Worm (Caenorhabditis elegans) whole organism, young adult: Measurements from ENCODE around the gene gspd-1.

Experiments
- B0261.1 ChIP-seq: sonication (generic microtip); optimal IDR thresholded peaks from 2 replicates; lab custom pipeline; 2016; ENCODE audit warnings: mild to moderate bottlenecking, missing genetic modification characterization, moderate library complexity, missing compliant biosample characterization
- B0336.3 ChIP-seq: fragments of 200-800 bp; sonication (Bioruptor generic); IDR thresholded peaks from 2 replicates; pipeline ENCODE4 v1.3.6; 2022; ENCODE audit warnings: missing genetic modification characterization, missing compliant biosample characterization
- F22D6.2 ChIP-seq: sonication (generic microtip); optimal IDR thresholded peaks from 2 replicates; lab custom pipeline; 2016; ENCODE audit warnings: mild to moderate bottlenecking, missing genetic modification characterization, missing compliant biosample characterization
- F39B2.1 ChIP-seq: fragments of 200-800 bp; sonication (Bioruptor generic); IDR thresholded peaks from 2 replicates; pipeline ENCODE4 v1.3.6; 2022; ENCODE audit warnings: missing genetic modification reagents, missing genetic modification characterization, missing compliant biosample characterization
- F49E8.2 ChIP-seq: sonication (generic microtip); optimal IDR thresholded peaks from 3 replicates; lab custom pipeline; 2017; ENCODE audit warnings: missing genetic modification characterization, mild to moderate bottlenecking, missing compliant biosample characterization, antibody characterized with exemption, moderate library complexity; ENCODE audit not compliant: insufficient read depth
- F55B11.4 ChIP-seq: sonication (generic microtip); optimal IDR thresholded peaks from 2 replicates; lab custom pipeline; 2016; ENCODE audit warnings: missing compliant biosample characterization, missing genetic modification characterization, borderline replicate concordance; ENCODE audit not compliant: insufficient read depth
- F57C9.4 ChIP-seq: sonication (generic microtip); optimal IDR thresholded peaks from 2 replicates; lab custom pipeline; 2017; ENCODE audit warnings: mild to moderate bottlenecking, missing genetic modification characterization, missing compliant biosample characterization
- K12H6.12 ChIP-seq: fragments of 200-800 bp; sonication (Bioruptor generic); optimal IDR thresholded peaks from 2 replicates; lab custom pipeline; 2018; ENCODE audit warnings: mild to moderate bottlenecking, missing genetic modification characterization, missing compliant biosample characterization
- T26A5.8 ChIP-seq: sonication (generic microtip); optimal IDR thresholded peaks from 2 replicates; lab custom pipeline; 2016; ENCODE audit warnings: missing genetic modification characterization, missing compliant biosample characterization
- Y56A3A.18 ChIP-seq: fragments of 200-800 bp; sonication (Bioruptor generic); IDR thresholded peaks from 2 replicates; pipeline ENCODE4 v1.3.6; 2022; ENCODE audit warnings: missing genetic modification reagents, missing genetic modification characterization, missing compliant biosample characterization
- attf-3 ChIP-seq: fragments of 200-800 bp; sonication (Bioruptor generic); conservative IDR thresholded peaks from 2 replicates; pipeline ENCODE4 v1.3.6; 2022; ENCODE audit warnings: missing genetic modification reagents, missing genetic modification characterization, missing compliant biosample characterization
- bed-1 ChIP-seq: fragments of 200-800 bp; sonication (Bioruptor generic); IDR thresholded peaks from 2 replicates; pipeline ENCODE4 v1.3.6; 2022; ENCODE audit warnings: missing genetic modification reagents, missing genetic modification characterization, missing compliant biosample characterization
- bed-2 ChIP-seq: fragments of 200-800 bp; sonication (Bioruptor generic); IDR thresholded peaks from 2 replicates; pipeline ENCODE4 v1.3.6; 2022; ENCODE audit warnings: missing genetic modification reagents, missing genetic modification characterization, missing compliant biosample characterization
- ccch-3 ChIP-seq: fragments of 200-800 bp; sonication (Bioruptor generic); optimal IDR thresholded peaks from 2 replicates; lab custom pipeline; 2018; ENCODE audit warnings: mild to moderate bottlenecking, missing genetic modification characterization, missing compliant biosample characterization
- cebp-1 ChIP-seq, 2 experiments: fragments of 200-800 bp in 1 of 2; sonication (Bioruptor generic) in 1 of 2; sonication (generic microtip) in 1 of 2; IDR thresholded peaks in 1 of 2; optimal IDR thresholded peaks in 1 of 2; 2 replicates each; pipeline versions ENCODE4 v1.3.6 to Lab custom; 2017 to 2022; ENCODE audit warnings: missing compliant biosample characterization in 2 of 2, missing genetic modification characterization in 2 of 2, mild to moderate bottlenecking in 1 of 2, missing genetic modification reagents in 1 of 2, moderate library complexity in 1 of 2
- ceh-27 ChIP-seq: fragments of 200-800 bp; sonication (Bioruptor generic); optimal IDR thresholded peaks from 2 replicates; lab custom pipeline; 2018; ENCODE audit warnings: mild to moderate bottlenecking, missing genetic modification characterization, moderate library complexity, missing compliant biosample characterization
- ceh-40 ChIP-seq: fragments of 200-800 bp; sonication (Bioruptor generic); IDR thresholded peaks from 2 replicates; pipeline ENCODE4 v1.3.6; 2022; ENCODE audit warnings: missing genetic modification characterization, missing compliant biosample characterization
- ceh-79 ChIP-seq: sonication (generic microtip); optimal IDR thresholded peaks from 2 replicates; lab custom pipeline; 2017; ENCODE audit warnings: mild to moderate bottlenecking, missing genetic modification characterization, missing compliant biosample characterization
- die-1 ChIP-seq: sonication (generic microtip); optimal IDR thresholded peaks from 2 replicates; lab custom pipeline; 2016; ENCODE audit warnings: missing genotype, mild to moderate bottlenecking, missing genetic modification characterization, missing compliant biosample characterization
- efl-1 ChIP-seq: fragments of 150-350 bp; optimal IDR thresholded peaks from 2 replicates; lab custom pipeline; 2014; ENCODE audit warnings: missing biosample characterization, missing genetic modification reagents, missing genetic modification characterization
- egl-18 ChIP-seq: fragments of 200-800 bp; sonication (Bioruptor generic); IDR thresholded peaks from 2 replicates; pipeline ENCODE4 v1.3.6; 2022; ENCODE audit warnings: missing genetic modification reagents, missing genetic modification characterization, missing compliant biosample characterization
- egl-44 ChIP-seq: fragments of 200-800 bp; sonication (Bioruptor generic); IDR thresholded peaks from 2 replicates; pipeline ENCODE4 v1.3.6; 2022; ENCODE audit warnings: missing genetic modification reagents, missing genetic modification characterization, missing compliant biosample characterization
- egrh-3 ChIP-seq: fragments of 200-800 bp; sonication (Bioruptor generic); IDR thresholded peaks from 2 replicates; pipeline ENCODE4 v1.3.6; 2022; ENCODE audit warnings: missing genetic modification reagents, missing genetic modification characterization, missing compliant biosample characterization
- ets-4 ChIP-seq: fragments of 200-800 bp; sonication (Bioruptor generic); optimal IDR thresholded peaks from 2 replicates; lab custom pipeline; 2018; ENCODE audit warnings: mild to moderate bottlenecking, missing genetic modification characterization, missing compliant biosample characterization
- him-1 ChIP-seq: sonication (generic microtip); optimal IDR thresholded peaks from 2 replicates; lab custom pipeline; 2016; ENCODE audit warnings: missing genotype, missing genetic modification reagents, missing genetic modification characterization, missing compliant biosample characterization
- hmg-1.2 ChIP-seq: fragments of 200-800 bp; sonication (Bioruptor generic); IDR thresholded peaks from 2 replicates; pipeline ENCODE4 v1.3.6; 2022; ENCODE audit warnings: missing genetic modification reagents, missing genetic modification characterization, missing compliant biosample characterization
- hmg-20 ChIP-seq: fragments of 200-800 bp; sonication (Bioruptor generic); IDR thresholded peaks from 2 replicates; pipeline ENCODE4 v1.3.6; 2022; ENCODE audit warnings: missing genetic modification reagents, missing genetic modification characterization, missing compliant biosample characterization
- lir-1 ChIP-seq: fragments of 200-800 bp; sonication (Bioruptor generic); conservative IDR thresholded peaks from 2 replicates; pipeline ENCODE4 v1.3.6; 2022; ENCODE audit warnings: missing genetic modification reagents, missing genetic modification characterization, missing compliant biosample characterization
- lsy-27 ChIP-seq: sonication (generic microtip); optimal IDR thresholded peaks from 2 replicates; lab custom pipeline; 2017; ENCODE audit warnings: missing genetic modification characterization, mild to moderate bottlenecking, missing compliant biosample characterization, antibody characterized with exemption, missing genotype, borderline replicate concordance; ENCODE audit not compliant: insufficient read depth
- madf-6 ChIP-seq: fragments of 200-800 bp; sonication (Bioruptor generic); IDR thresholded peaks from 2 replicates; pipeline ENCODE4 v1.3.6; 2022; ENCODE audit warnings: missing genetic modification reagents, missing genetic modification characterization, missing compliant biosample characterization
- nfyb-1 ChIP-seq: fragments of 200-800 bp; sonication (Bioruptor generic); IDR thresholded peaks from 2 replicates; pipeline ENCODE4 v1.3.6; 2022; ENCODE audit warnings: missing genetic modification reagents, missing genetic modification characterization, missing compliant biosample characterization
- nhr-120 ChIP-seq: fragments of 200-800 bp; sonication (Bioruptor generic); IDR thresholded peaks from 2 replicates; pipeline ENCODE4 v1.3.6; 2022; ENCODE audit warnings: missing genetic modification characterization, missing compliant biosample characterization
- nhr-90 ChIP-seq: sonication (generic microtip); optimal IDR thresholded peaks from 2 replicates; lab custom pipeline; 2016; ENCODE audit warnings: missing genotype, mild to moderate bottlenecking, missing genetic modification characterization, missing compliant biosample characterization
- rec-8 ChIP-seq, 2 experiments: sonication (generic microtip); optimal IDR thresholded peaks; 2 replicates each; lab custom pipeline; 2016; ENCODE audit warnings: mild to moderate bottlenecking in 2 of 2, missing genetic modification characterization in 2 of 2, missing genetic modification reagents in 2 of 2, missing genotype in 2 of 2, missing biosample characterization in 1 of 2, missing compliant biosample characterization in 1 of 2, moderate library complexity in 1 of 2
- sdz-38 ChIP-seq: sonication (generic microtip); optimal IDR thresholded peaks from 2 replicates; lab custom pipeline; 2016; ENCODE audit warnings: missing genotype, missing genetic modification characterization, missing compliant biosample characterization
- sea-2 ChIP-seq: fragments of 200-800 bp; sonication (Bioruptor generic); IDR thresholded peaks from 2 replicates; pipeline ENCODE4 v1.3.6; 2022; ENCODE audit warnings: missing genetic modification characterization, missing compliant biosample characterization
- snpc-1.3 ChIP-seq: sonication (generic microtip); optimal IDR thresholded peaks from 2 replicates; lab custom pipeline; 2017; ENCODE audit warnings: missing genetic modification characterization, mild to moderate bottlenecking, missing compliant biosample characterization, antibody characterized with exemption, moderate library complexity, missing genotype, missing genetic modification reagents; ENCODE audit not compliant: insufficient read depth
- snpc-3.4 ChIP-seq: sonication (generic microtip); optimal IDR thresholded peaks from 2 replicates; lab custom pipeline; 2017; ENCODE audit warnings: missing genetic modification characterization, mild to moderate bottlenecking, missing compliant biosample characterization, antibody characterized with exemption, moderate library complexity, missing genotype, missing genetic modification reagents
- snpc-4 ChIP-seq, 5 experiments: fragments of 150-350 bp in 1 of 5; sonication (generic microtip) in 4 of 5; optimal IDR thresholded peaks; 2 replicates each; lab custom pipeline; 2014 to 2018; ENCODE audit warnings: missing genetic modification characterization in 5 of 5, missing biosample characterization in 3 of 5, antibody characterized with exemption in 2 of 5, mild to moderate bottlenecking in 2 of 5, missing compliant biosample characterization in 2 of 5, missing genotype in 2 of 5, moderate library complexity in 2 of 5, missing genetic modification reagents in 1 of 5
- tlf-1 ChIP-seq: fragments of 200-800 bp; sonication (Bioruptor generic); optimal IDR thresholded peaks from 2 replicates; lab custom pipeline; 2018; ENCODE audit warnings: mild to moderate bottlenecking, missing genetic modification characterization, missing compliant biosample characterization
- unc-62 ChIP-seq: fragments of 150-350 bp; optimal IDR thresholded peaks from 2 replicates; lab custom pipeline; 2014; ENCODE audit warnings: missing biosample characterization, missing genetic modification reagents, missing genetic modification characterization
- xnd-1 ChIP-seq: sonication (generic microtip); optimal IDR thresholded peaks from 2 replicates; lab custom pipeline; 2016; ENCODE audit warnings: missing genotype, missing genetic modification reagents, missing genetic modification characterization, missing compliant biosample characterization
- zim-3 ChIP-seq: sonication (generic microtip); optimal IDR thresholded peaks from 2 replicates; lab custom pipeline; 2017; ENCODE audit warnings: mild to moderate bottlenecking, missing genetic modification characterization, moderate library complexity, missing compliant biosample characterization
- ztf-22 ChIP-seq: fragments of 200-800 bp; sonication (Bioruptor generic); optimal IDR thresholded peaks from 2 replicates; lab custom pipeline; 2018; ENCODE audit warnings: mild to moderate bottlenecking, missing genetic modification characterization, moderate library complexity, missing compliant biosample characterization
- ztf-26 ChIP-seq: sonication (generic microtip); optimal IDR thresholded peaks from 2 replicates; lab custom pipeline; 2017; ENCODE audit warnings: missing genetic modification characterization, missing compliant biosample characterization
- ztf-3 ChIP-seq: fragments of 200-800 bp; sonication (Bioruptor generic); optimal IDR thresholded peaks from 2 replicates; lab custom pipeline; 2018; ENCODE audit warnings: mild to moderate bottlenecking, missing genetic modification characterization, missing compliant biosample characterization
- ztf-6 ChIP-seq: fragments of 200-800 bp; sonication (Bioruptor generic); IDR thresholded peaks from 2 replicates; pipeline ENCODE4 v1.3.6; 2022; ENCODE audit warnings: missing genetic modification reagents, missing genetic modification characterization, missing compliant biosample characterization

The gspd-1 gene

ce11 chrIV:11284102-11284531 is 33.1 kb upstream of the gspd-1 start:
- TF ChIP-seq F39B2.1 (GFP tag; lab: Robert Waterston, UW) (no peak), ztf-6 (GFP tag; lab: Robert Waterston, UW) (no peak), ccch-3 (GFP tag; lab: Kevin White, UChicago) (no peak), egl-44 (GFP tag; lab: Robert Waterston, UW) (0 out of 2 replicates have a peak, but pooled peaks have one; percentile 20), bed-1 (GFP tag; lab: Robert Waterston, UW) (no peak), zim-3 (no peak), B0261.1 (tag; lab: Kevin White, UChicago) (no peak), attf-3 (GFP tag; lab: Robert Waterston, UW) (no peak), nfyb-1 (GFP tag; lab: Robert Waterston, UW) (no peak), ceh-79 (no peak), ets-4 (peak; percentile 52), egrh-3 (GFP tag; lab: Robert Waterston, UW) (no peak), madf-6 (GFP tag; lab: Robert Waterston, UW) (no peak), rec-8 (tag; optimal IDR thresholded peaks at IDR 0.05; lab: Kevin White, UChicago) (no peak), bed-2 (GFP tag; lab: Robert Waterston, UW) (no peak), him-1 (tag; lab: Kevin White, UChicago) (no peak), T26A5.8 (tag; lab: Kevin White, UChicago) (no peak), egl-18 (GFP tag; lab: Robert Waterston, UW) (no peak), ztf-26 (tag; lab: Kevin White, UChicago) (no peak), efl-1 (GFP tag; lab: Kevin White, UChicago) (no peak), F49E8.2 (tag; lab: Kevin White, UChicago) (no peak), F55B11.4 (tag; lab: Kevin White, UChicago) (no peak), nhr-120 (GFP tag; lab: Robert Waterston, UW) (no peak), tlf-1 (GFP tag; lab: Kevin White, UChicago) (no peak), hmg-20 (GFP tag; lab: Robert Waterston, UW) (no peak), K12H6.12 (tag; lab: Kevin White, UChicago) (no peak), snpc-4 (GFP tag; optimal IDR thresholded peaks at IDR 0.05; lab: Kevin White, UChicago) (no peak), snpc-4 (tag; optimal IDR thresholded peaks at IDR 0.05; lab: Kevin White, UChicago) (no peak), lsy-27 (tag; lab: Kevin White, UChicago) (no peak), ceh-40 (GFP tag; lab: Robert Waterston, UW) (no peak), Y56A3A.18 (no peak), ztf-22 (GFP tag; lab: Kevin White, UChicago) (peak; percentile 62), unc-62 (GFP tag; lab: Kevin White, UChicago) (peak; percentile 52), ztf-3 (no peak), sdz-38 (tag; lab: Kevin White, UChicago) (no peak), F57C9.4 (tag; lab: Kevin White, UChicago) (no peak), ceh-27 (GFP tag; lab: Kevin White, UChicago) (no peak), F22D6.2 (tag; lab: Kevin White, UChicago) (no peak), sea-2 (GFP tag; lab: Robert Waterston, UW) (no peak), cebp-1 (GFP tag; IDR thresholded peaks at IDR 0.05; lab: Robert Waterston, UW) (0 out of 2 replicates have a peak, but pooled peaks have one; percentile 27), cebp-1 (tag; optimal IDR thresholded peaks at IDR 0.05; lab: Kevin White, UChicago) (no peak), xnd-1 (tag; lab: Kevin White, UChicago) (no peak), nhr-90 (tag; lab: Kevin White, UChicago) (peak; percentile 50), hmg-1.2 (GFP tag; lab: Robert Waterston, UW) (peak; percentile 50), lir-1 (no peak), snpc-1.3 (tag; lab: Kevin White, UChicago) (no peak), die-1 (tag; lab: Kevin White, UChicago) (no peak), B0336.3 (GFP tag; lab: Robert Waterston, UW) (no peak), snpc-3.4 (tag; lab: Kevin White, UChicago) (no peak)
